Fruit fly (Drosophila melanogaster) whole organism, embryonic: Measurements from ENCODE around the gene CG7016.

ENCODE experiments used
- Adf1 ChIP-seq: fragments of 200-800 bp; sonication (Bioruptor generic); IDR thresholded peaks from 2 replicates; pipeline ENCODE4 v1.3.6; 2022; ENCODE audit warnings: missing biosample characterization, missing genetic modification characterization
- Asciz ChIP-seq: fragments of 200-800 bp; sonication (Bioruptor generic); optimal IDR thresholded peaks from 2 replicates; lab custom pipeline; 2017; ENCODE audit warnings: missing biosample characterization, mild to moderate bottlenecking, missing genetic modification characterization, missing genetic modification reagents
- Atf-2 ChIP-seq: fragments of 200-800 bp; sonication (Bioruptor generic); optimal IDR thresholded peaks from 2 replicates; lab custom pipeline; 2016; ENCODE audit warnings: missing biosample characterization, missing genetic modification characterization
- B-H1 ChIP-seq: fragments of 200-800 bp; sonication (Bioruptor generic); IDR thresholded peaks from 3 replicates; pipeline ENCODE4 v1.3.6; 2022; ENCODE audit warnings: missing biosample characterization, missing genetic modification characterization
- CG13624 ChIP-seq: fragments of 200-800 bp; sonication (Bioruptor generic); optimal IDR thresholded peaks from 2 replicates; lab custom pipeline; 2016; ENCODE audit warnings: missing biosample characterization, missing genetic modification characterization
- CG16779 ChIP-seq: fragments of 200-800 bp; sonication (Bioruptor generic); IDR thresholded peaks from 2 replicates; pipeline ENCODE4 v1.3.6; 2022; ENCODE audit warnings: missing biosample characterization, missing genetic modification characterization
- CG17359 ChIP-seq: fragments of 200-800 bp; sonication (Bioruptor generic); optimal IDR thresholded peaks from 3 replicates; lab custom pipeline; 2018; ENCODE audit warnings: missing biosample characterization, mild to moderate bottlenecking, missing genetic modification characterization, moderate library complexity
- CG17385 ChIP-seq: fragments of 200-800 bp; sonication (Bioruptor generic); optimal IDR thresholded peaks from 3 replicates; lab custom pipeline; 2018; ENCODE audit warnings: missing biosample characterization, mild to moderate bottlenecking, missing genetic modification characterization
- CG2120 ChIP-seq: fragments of 200-800 bp; sonication (Bioruptor generic); optimal IDR thresholded peaks from 3 replicates; lab custom pipeline; 2016; ENCODE audit warnings: missing biosample characterization, missing genetic modification characterization
- CG2202 ChIP-seq: fragments of 200-800 bp; sonication (Bioruptor generic); optimal IDR thresholded peaks from 2 replicates; lab custom pipeline; 2018; ENCODE audit warnings: missing biosample characterization, mild to moderate bottlenecking, missing genetic modification characterization
- CG2875 ChIP-seq: fragments of 200-800 bp; sonication (Bioruptor generic); optimal IDR thresholded peaks from 2 replicates; lab custom pipeline; 2017; ENCODE audit warnings: missing biosample characterization, mild to moderate bottlenecking, missing genetic modification characterization, missing genetic modification reagents
- CG2889 ChIP-seq: fragments of 200-800 bp; sonication (Bioruptor generic); IDR thresholded peaks from 3 replicates; pipeline ENCODE4 v1.3.6; 2022; ENCODE audit warnings: missing biosample characterization, missing genetic modification characterization
- CG30020 ChIP-seq: fragments of 200-800 bp; optimal IDR thresholded peaks from 2 replicates; lab custom pipeline; 2019; ENCODE audit warnings: missing biosample characterization, mild to moderate bottlenecking, missing genetic modification characterization, moderate library complexity
- CG31388 ChIP-seq: fragments of 200-800 bp; sonication (Bioruptor generic); optimal IDR thresholded peaks from 2 replicates; lab custom pipeline; 2016; ENCODE audit warnings: missing biosample characterization, missing genetic modification characterization
- CG33213 ChIP-seq: fragments of 200-800 bp; sonication (Bioruptor generic); optimal IDR thresholded peaks from 3 replicates; lab custom pipeline; 2016; ENCODE audit warnings: missing biosample characterization, missing genetic modification characterization
- CG4617 ChIP-seq: fragments of 200-800 bp; sonication (Bioruptor generic); optimal IDR thresholded peaks from 3 replicates; lab custom pipeline; 2016; ENCODE audit warnings: missing biosample characterization, missing genetic modification characterization, borderline replicate concordance
- CG7357 ChIP-seq: fragments of 200-800 bp; sonication (Bioruptor generic); IDR thresholded peaks from 3 replicates; pipeline ENCODE4 v1.3.6; 2022; ENCODE audit warnings: missing biosample characterization, missing genetic modification characterization
- CG7556 ChIP-seq: fragments of 200-800 bp; sonication (Bioruptor generic); optimal IDR thresholded peaks from 2 replicates; lab custom pipeline; 2017; ENCODE audit warnings: missing biosample characterization, mild to moderate bottlenecking, missing genetic modification characterization
- CG8281 ChIP-seq: fragments of 200-800 bp; sonication (Bioruptor generic); optimal IDR thresholded peaks from 2 replicates; lab custom pipeline; 2018; ENCODE audit warnings: missing biosample characterization, mild to moderate bottlenecking, missing genetic modification characterization, moderate library complexity
- CG9437 ChIP-seq: fragments of 200-800 bp; sonication (Bioruptor generic); optimal IDR thresholded peaks from 2 replicates; lab custom pipeline; 2018; ENCODE audit warnings: missing biosample characterization, mild to moderate bottlenecking, missing genetic modification characterization
- Dll ChIP-seq: fragments of 200-800 bp; sonication (Bioruptor generic); IDR thresholded peaks from 4 replicates; pipeline ENCODE4 v1.3.6; 2022; ENCODE audit warnings: missing biosample characterization, missing genetic modification characterization; ENCODE audit not compliant: partially characterized antibody
- Dp ChIP-seq: fragments of 200-800 bp; sonication (Bioruptor generic); optimal IDR thresholded peaks from 2 replicates; lab custom pipeline; 2018; ENCODE audit warnings: missing biosample characterization, mild to moderate bottlenecking, missing genetic modification characterization, moderate library complexity
- Hr3 ChIP-seq: fragments of 200-800 bp; sonication (Bioruptor generic); optimal IDR thresholded peaks from 3 replicates; lab custom pipeline; 2016; ENCODE audit warnings: missing biosample characterization, missing genetic modification characterization
- Jarid2 ChIP-seq: fragments of 200-800 bp; sonication (Bioruptor generic); optimal IDR thresholded peaks from 3 replicates; lab custom pipeline; 2017; ENCODE audit warnings: mild to moderate bottlenecking, missing biosample characterization, missing genetic modification reagents, missing genetic modification characterization
- MBD-R2 ChIP-seq: fragments of 200-800 bp; sonication (Bioruptor generic); IDR thresholded peaks from 2 replicates; pipeline ENCODE4 v1.3.6; 2022; ENCODE audit warnings: missing biosample characterization, missing genetic modification characterization
- MESR4 ChIP-seq: fragments of 200-800 bp; sonication (Bioruptor generic); optimal IDR thresholded peaks from 2 replicates; lab custom pipeline; 2018; ENCODE audit warnings: missing biosample characterization, mild to moderate bottlenecking, missing genetic modification characterization, moderate library complexity
- Meics ChIP-seq: fragments of 200-800 bp; sonication (Bioruptor generic); optimal IDR thresholded peaks from 2 replicates; lab custom pipeline; 2017; ENCODE audit warnings: missing biosample characterization, mild to moderate bottlenecking, missing genetic modification characterization
- Opbp ChIP-seq: fragments of 200-800 bp; sonication (Bioruptor generic); IDR thresholded peaks from 3 replicates; pipeline ENCODE4 v1.3.6; 2022; ENCODE audit warnings: missing biosample characterization, missing genetic modification characterization; ENCODE audit not compliant: partially characterized antibody
- Ptx1 ChIP-seq: fragments of 200-800 bp; sonication (Bioruptor generic); IDR thresholded peaks from 2 replicates; pipeline ENCODE4 v1.3.6; 2022; ENCODE audit warnings: missing biosample characterization, missing genetic modification characterization
- Scr ChIP-seq: fragments of 200-800 bp; sonication (Bioruptor generic); IDR thresholded peaks from 2 replicates; pipeline ENCODE4 v1.3.6; 2022; ENCODE audit warnings: missing biosample characterization, missing genetic modification characterization; ENCODE audit not compliant: partially characterized antibody
- Stat92E ChIP-seq, 3 experiments: fragments of >200 bp in 2 of 3; fragments of 200-800 bp in 1 of 3; sonication (Bioruptor generic) in 1 of 3; optimal IDR thresholded peaks; 2 replicates each; lab custom pipeline; 2017 to 2019; ENCODE audit warnings: missing biosample characterization in 3 of 3, missing genetic modification characterization in 3 of 3, mild to moderate bottlenecking in 1 of 3, moderate library complexity in 1 of 3
- YL-1 ChIP-seq: fragments of 200-800 bp; sonication (Bioruptor generic); optimal IDR thresholded peaks from 3 replicates; lab custom pipeline; 2017; ENCODE audit warnings: missing biosample characterization, mild to moderate bottlenecking, missing genetic modification characterization
- bbx ChIP-seq: fragments of 200-800 bp; sonication (Bioruptor generic); IDR thresholded peaks from 2 replicates; pipeline ENCODE4 v1.3.6; 2022; ENCODE audit warnings: missing biosample characterization, missing genetic modification characterization; ENCODE audit not compliant: partially characterized antibody
- cato ChIP-seq: fragments of 200-800 bp; sonication (Bioruptor generic); optimal IDR thresholded peaks from 2 replicates; lab custom pipeline; 2016; ENCODE audit warnings: missing biosample characterization, missing genetic modification characterization, borderline replicate concordance
- cwo ChIP-seq: fragments of 200-800 bp; sonication (Bioruptor generic); optimal IDR thresholded peaks from 3 replicates; lab custom pipeline; 2017; ENCODE audit warnings: missing biosample characterization, missing genetic modification characterization, mild to moderate bottlenecking, moderate library complexity, missing genetic modification reagents
- ftz-f1 ChIP-seq: fragments of 200-800 bp; sonication (Bioruptor generic); optimal IDR thresholded peaks from 2 replicates; lab custom pipeline; 2016; ENCODE audit warnings: missing biosample characterization, missing genetic modification characterization
- fu2 ChIP-seq: fragments of 200-800 bp; sonication (Bioruptor generic); optimal IDR thresholded peaks from 2 replicates; lab custom pipeline; 2016; ENCODE audit warnings: missing biosample characterization, missing genetic modification characterization
- ham ChIP-seq: fragments of 200-800 bp; sonication (Bioruptor generic); IDR thresholded peaks from 2 replicates; pipeline ENCODE4 v1.3.6; 2022; ENCODE audit warnings: missing biosample characterization, missing genetic modification characterization
- onecut ChIP-seq: fragments of 200-800 bp; sonication (Bioruptor generic); IDR thresholded peaks from 2 replicates; pipeline ENCODE4 v1.3.6; 2022; ENCODE audit warnings: missing biosample characterization, missing genetic modification characterization
- peb ChIP-seq: fragments of 200-800 bp; sonication (Bioruptor generic); IDR thresholded peaks from 2 replicates; pipeline ENCODE4 v1.3.6; 2022; ENCODE audit warnings: missing biosample characterization, missing genetic modification characterization
- pnt ChIP-seq: fragments of 200-800 bp; sonication (Bioruptor generic); optimal IDR thresholded peaks from 3 replicates; lab custom pipeline; 2016; ENCODE audit warnings: missing biosample characterization, missing genetic modification characterization
- pzg ChIP-seq: fragments of 200-800 bp; sonication (Bioruptor generic); optimal IDR thresholded peaks from 3 replicates; lab custom pipeline; 2018; ENCODE audit warnings: missing biosample characterization, mild to moderate bottlenecking, missing genetic modification characterization, moderate library complexity
- ssp ChIP-seq: fragments of 200-800 bp; sonication (Bioruptor generic); IDR thresholded peaks from 2 replicates; pipeline ENCODE4 v1.3.6; 2022; ENCODE audit warnings: missing biosample characterization, missing genetic modification characterization
- tio ChIP-seq: fragments of 200-800 bp; sonication (Bioruptor generic); optimal IDR thresholded peaks from 2 replicates; lab custom pipeline; 2017; ENCODE audit warnings: missing biosample characterization, missing genetic modification characterization, inconsistent platforms
- trem ChIP-seq: fragments of 200-800 bp; optimal IDR thresholded peaks from 3 replicates; lab custom pipeline; 2019; ENCODE audit warnings: missing biosample characterization, mild to moderate bottlenecking, missing genetic modification characterization, moderate library complexity
- ttk ChIP-seq: fragments of 200-800 bp; sonication (Bioruptor generic); IDR thresholded peaks from 2 replicates; pipeline ENCODE4 v2.1.2; 2022; ENCODE audit warnings: missing biosample characterization, missing genetic modification characterization
- vnd ChIP-seq: fragments of 200-800 bp; sonication (Bioruptor generic); IDR thresholded peaks from 3 replicates; pipeline ENCODE4 v1.3.6; 2022; ENCODE audit warnings: missing biosample characterization, missing genetic modification characterization; ENCODE audit not compliant: partially characterized antibody
- vvl ChIP-seq: fragments of 200-800 bp; sonication (Bioruptor generic); IDR thresholded peaks from 2 replicates; pipeline ENCODE4 v1.3.6; 2022; ENCODE audit warnings: missing biosample characterization, missing genetic modification characterization
- zfh2 ChIP-seq: fragments of 200-800 bp; sonication (Bioruptor generic); optimal IDR thresholded peaks from 2 replicates; lab custom pipeline; 2016; ENCODE audit warnings: missing biosample characterization, missing genetic modification characterization

The CG7016 gene

dm6 chr3R:24850420-24850819 is 12.3 kb upstream of the CG7016 start, which contains the start of gene CG7006 (continued):
- TF ChIP-seq CG33213 (peak; percentile 77), Meics (GFP tag; lab: Kevin White, UChicago) (peak; percentile 54), ssp (GFP tag; lab: Robert Waterston, UW) (peak; percentile 52; the same call in 1 of the 2 replicates), Hr3 (GFP tag; lab: Kevin White, UChicago) (peak; percentile 62), cwo (GFP tag; lab: Kevin White, UChicago) (peak; percentile 70), CG31388 (peak; percentile 1), onecut (GFP tag; lab: Robert Waterston, UW) (no peak; the same call in 1 of the 2 replicates), CG2120 (GFP tag; lab: Kevin White, UChicago) (peak; percentile 94), CG17385 (peak; percentile 63), CG2889 (GFP tag; lab: Robert Waterston, UW) (no peak), CG17359 (tag; lab: Kevin White, UChicago) (peak; percentile 48)

- no peak for TF ChIP-seq cato (GFP tag; lab: Kevin White, UChicago)
- peak; percentile 25; the same call in 1 of the 2 replicates for TF ChIP-seq Scr (GFP tag; lab: Robert Waterston, UW)
- no peak for TF ChIP-seq ham (GFP tag; lab: Robert Waterston, UW)
- no peak for TF ChIP-seq CG7357
- TF ChIP-seq Jarid2 (GFP tag; lab: Kevin White, UChicago), result no peak
- peak; percentile 43 for TF ChIP-seq YL-1 (GFP tag; lab: Kevin White, UChicago)
- TF ChIP-seq peb (GFP tag; lab: Robert Waterston, UW), result no peak
- TF ChIP-seq CG30020 (tag; lab: Kevin White, UChicago), result no peak
- no peak for TF ChIP-seq Asciz (GFP tag; lab: Kevin White, UChicago)
- no peak for TF ChIP-seq CG16779 (GFP tag; lab: Robert Waterston, UW)
- peak; percentile 51 for TF ChIP-seq CG4617
- 0 out of 4 replicates have a peak, but pooled peaks have one; percentile 15 for TF ChIP-seq Dll
- peak in 1 of 3 experiments; percentile 22 for TF ChIP-seq Stat92E (GFP tag; optimal IDR thresholded peaks at IDR 0.05; lab: Kevin White, UChicago)
- no peak for TF ChIP-seq Atf-2 (GFP tag; lab: Kevin White, UChicago)
- TF ChIP-seq MBD-R2 (GFP tag; lab: Robert Waterston, UW), result peak; percentile 71; the same call in 1 of the 2 replicates
- TF ChIP-seq ttk (GFP tag; lab: Robert Waterston, UW), result no peak
- TF ChIP-seq bbx (GFP tag; lab: Robert Waterston, UW), result 0 out of 2 replicates have a peak, but pooled peaks have one; percentile 11
- TF ChIP-seq MESR4 (GFP tag; lab: Kevin White, UChicago), result peak; percentile 68
- no peak for TF ChIP-seq CG9437 (GFP tag; lab: Kevin White, UChicago)
- peak; percentile 18 for TF ChIP-seq trem (tag; lab: Kevin White, UChicago)
- peak; percentile 0 for TF ChIP-seq ftz-f1 (GFP tag; lab: Kevin White, UChicago)
- no peak for TF ChIP-seq CG2202 (tag; lab: Kevin White, UChicago)
- no peak for TF ChIP-seq vvl (GFP tag; lab: Robert Waterston, UW)
- TF ChIP-seq zfh2 (GFP tag; lab: Kevin White, UChicago), result no peak
- TF ChIP-seq Opbp, result no peak
- no peak for TF ChIP-seq CG8281 (tag; lab: Kevin White, UChicago)
- no peak for TF ChIP-seq tio (GFP tag; lab: Kevin White, UChicago)
- TF ChIP-seq CG2875 (GFP tag; lab: Kevin White, UChicago), result no peak
- TF ChIP-seq vnd (GFP tag; lab: Robert Waterston, UW), result no peak
- no peak for TF ChIP-seq pnt (GFP tag; lab: Kevin White, UChicago)
- peak; percentile 60 for TF ChIP-seq Dp
- no peak for TF ChIP-seq CG7556 (GFP tag; lab: Kevin White, UChicago)
- no peak for TF ChIP-seq CG13624 (GFP tag; lab: Kevin White, UChicago)
- TF ChIP-seq Adf1 (GFP tag; lab: Robert Waterston, UW), result no peak
- no peak for TF ChIP-seq Ptx1
- peak; percentile 53 for TF ChIP-seq pzg (GFP tag; lab: Kevin White, UChicago)
- TF ChIP-seq fu2 (GFP tag; lab: Kevin White, UChicago), result no peak
- no peak for TF ChIP-seq B-H1
Measured at dm6 chr3R:24851429-24851828, 11.3 kb upstream of the CG7016 start, which contains the start of gene Nct. Gene Nct, plus strand, starts transcription at chr3R:24851601.
